Fruit fly (Drosophila melanogaster) whole organism, prepupa: Measurements from ENCODE around the gene CG32152.

Experiments
- CG10631 ChIP-seq: fragments of 200-800 bp; sonication (Bioruptor generic); optimal IDR thresholded peaks from 2 replicates; lab custom pipeline; 2016; ENCODE audit warnings: missing biosample characterization, missing genetic modification characterization
- CG11294 ChIP-seq: fragments of 200-800 bp; sonication (Bioruptor generic); IDR thresholded peaks from 2 replicates; pipeline ENCODE4 v1.3.6; 2022; ENCODE audit warnings: missing biosample characterization, missing genetic modification characterization
- CG11762 ChIP-seq: fragments of 200-800 bp; sonication (Bioruptor generic); optimal IDR thresholded peaks from 3 replicates; lab custom pipeline; 2016; ENCODE audit warnings: missing biosample characterization, missing genetic modification characterization; ENCODE audit not compliant: insufficient read depth
- CG11902 ChIP-seq: fragments of 200-800 bp; sonication (Bioruptor generic); optimal IDR thresholded peaks from 3 replicates; lab custom pipeline; 2016; ENCODE audit warnings: missing biosample characterization, missing genetic modification characterization
- CG15336 ChIP-seq: fragments of 200-800 bp; sonication (Bioruptor generic); IDR thresholded peaks from 2 replicates; pipeline ENCODE4 v1.3.6; 2022; ENCODE audit warnings: missing biosample characterization, missing genetic modification characterization
- CG1621 ChIP-seq: fragments of 200-800 bp; sonication (Bioruptor generic); optimal IDR thresholded peaks from 3 replicates; lab custom pipeline; 2018; ENCODE audit warnings: missing biosample characterization, mild to moderate bottlenecking, missing genetic modification characterization
- CG16779 ChIP-seq: fragments of 200-800 bp; sonication (Bioruptor generic); optimal IDR thresholded peaks from 3 replicates; lab custom pipeline; 2017; ENCODE audit warnings: missing biosample characterization, mild to moderate bottlenecking, missing genetic modification characterization
- CG3032 ChIP-seq: fragments of 200-800 bp; optimal IDR thresholded peaks from 2 replicates; lab custom pipeline; 2019; ENCODE audit warnings: missing biosample characterization, mild to moderate bottlenecking, missing genetic modification characterization, moderate library complexity
- CG31627 ChIP-seq: fragments of 200-800 bp; sonication (Bioruptor generic); optimal IDR thresholded peaks from 3 replicates; lab custom pipeline; 2016; ENCODE audit warnings: missing biosample characterization, missing genetic modification characterization
- CG32006 ChIP-seq: fragments of 200-800 bp; sonication (Bioruptor generic); optimal IDR thresholded peaks from 3 replicates; lab custom pipeline; 2017; ENCODE audit warnings: missing biosample characterization, mild to moderate bottlenecking, missing genetic modification characterization
- CG3919 ChIP-seq: fragments of 200-800 bp; sonication (Bioruptor generic); optimal IDR thresholded peaks from 3 replicates; lab custom pipeline; 2016; ENCODE audit warnings: missing biosample characterization, missing genetic modification characterization
- CG4318 ChIP-seq: fragments of 200-800 bp; sonication (Bioruptor generic); optimal IDR thresholded peaks from 3 replicates; lab custom pipeline; 2017; ENCODE audit warnings: missing biosample characterization, mild to moderate bottlenecking, missing genetic modification characterization
- CG6163 ChIP-seq: fragments of 200-800 bp; sonication (Bioruptor generic); IDR thresholded peaks from 3 replicates; pipeline ENCODE4 v1.3.6; 2022; ENCODE audit warnings: missing biosample characterization, missing genetic modification characterization
- CG6276 ChIP-seq: fragments of 200-800 bp; sonication (Bioruptor generic); optimal IDR thresholded peaks from 2 replicates; lab custom pipeline; 2017; ENCODE audit warnings: missing biosample characterization, mild to moderate bottlenecking, missing genetic modification characterization
- CG6792 ChIP-seq: fragments of 200-800 bp; sonication (Bioruptor generic); optimal IDR thresholded peaks from 3 replicates; lab custom pipeline; 2016; ENCODE audit warnings: missing biosample characterization, missing genetic modification characterization
- CG6808 ChIP-seq: fragments of 200-800 bp; sonication (Bioruptor generic); optimal IDR thresholded peaks from 3 replicates; lab custom pipeline; 2017; ENCODE audit warnings: missing biosample characterization, missing genetic modification characterization, mild to moderate bottlenecking, moderate library complexity, missing genetic modification reagents
- CG7368 ChIP-seq: fragments of 200-800 bp; sonication (Bioruptor generic); optimal IDR thresholded peaks from 3 replicates; lab custom pipeline; 2016; ENCODE audit warnings: missing biosample characterization, missing genetic modification characterization
- CG8119 ChIP-seq: fragments of 200-800 bp; sonication (Bioruptor generic); IDR thresholded peaks from 3 replicates; pipeline ENCODE4 v1.3.6; 2022; ENCODE audit warnings: missing biosample characterization, missing genetic modification characterization
- CG8319 ChIP-seq: fragments of 200-800 bp; sonication (Bioruptor generic); optimal IDR thresholded peaks from 3 replicates; lab custom pipeline; 2016; ENCODE audit warnings: missing biosample characterization, missing genetic modification characterization
- CG8632 ChIP-seq: fragments of 200-800 bp; sonication (Bioruptor generic); optimal IDR thresholded peaks from 3 replicates; lab custom pipeline; 2016; ENCODE audit warnings: missing biosample characterization, missing genetic modification characterization
- CG9139 ChIP-seq: fragments of 200-800 bp; sonication (Bioruptor generic); optimal IDR thresholded peaks from 3 replicates; lab custom pipeline; 2017; ENCODE audit warnings: missing biosample characterization, mild to moderate bottlenecking, missing genetic modification characterization
- Eip75B ChIP-seq: fragments of 200-800 bp; sonication (Bioruptor generic); optimal IDR thresholded peaks from 3 replicates; lab custom pipeline; 2016; ENCODE audit warnings: missing biosample characterization, missing genetic modification characterization
- Eip78C ChIP-seq: fragments of 200-800 bp; sonication (Bioruptor generic); peaks from one replicate; lab custom pipeline; 2016; ENCODE audit warnings: missing biosample characterization, missing genetic modification characterization
- Eip93F ChIP-seq: fragments of 200-800 bp; sonication (Bioruptor generic); optimal IDR thresholded peaks from 2 replicates; lab custom pipeline; 2016; ENCODE audit warnings: missing biosample characterization, mild to moderate bottlenecking, missing genetic modification characterization
- Ets96B ChIP-seq: fragments of 200-800 bp; optimal IDR thresholded peaks from 2 replicates; lab custom pipeline; 2019; ENCODE audit warnings: missing biosample characterization, mild to moderate bottlenecking, missing genetic modification characterization, moderate library complexity
- Gug ChIP-seq: fragments of 200-800 bp; sonication (Bioruptor generic); IDR thresholded peaks from 2 replicates; pipeline ENCODE4 v1.3.6; 2022; ENCODE audit warnings: missing biosample characterization, missing genetic modification characterization
- Hr38 ChIP-seq: sonication (Bioruptor generic); optimal IDR thresholded peaks from 2 replicates; lab custom pipeline; 2016; ENCODE audit warnings: missing biosample characterization, missing genetic modification characterization
- Hr39 ChIP-seq: fragments of 200-800 bp; sonication (Bioruptor generic); optimal IDR thresholded peaks from 2 replicates; lab custom pipeline; 2016; ENCODE audit warnings: missing biosample characterization, missing genetic modification characterization
- Hr4 ChIP-seq: fragments of 200-800 bp; sonication (Bioruptor generic); optimal IDR thresholded peaks from 3 replicates; lab custom pipeline; 2016; ENCODE audit warnings: missing biosample characterization, missing genetic modification characterization
- Lpt ChIP-seq: fragments of 200-800 bp; sonication (Bioruptor generic); optimal IDR thresholded peaks from 3 replicates; lab custom pipeline; 2016; ENCODE audit warnings: missing biosample characterization, missing genetic modification characterization
- Smox ChIP-seq: fragments of 200-800 bp; sonication (Bioruptor generic); optimal IDR thresholded peaks from 3 replicates; lab custom pipeline; 2016; ENCODE audit warnings: missing biosample characterization, missing genetic modification characterization
- Sox102F ChIP-seq: fragments of 200-800 bp; sonication (Bioruptor generic); optimal IDR thresholded peaks from 2 replicates; lab custom pipeline; 2016; ENCODE audit warnings: missing biosample characterization, mild to moderate bottlenecking, missing genetic modification characterization
- Sox14 ChIP-seq: fragments of 200-800 bp; sonication (Bioruptor generic); optimal IDR thresholded peaks from 3 replicates; lab custom pipeline; 2016; ENCODE audit warnings: missing biosample characterization, missing genetic modification characterization
- achi ChIP-seq: fragments of 200-800 bp; sonication (Bioruptor generic); optimal IDR thresholded peaks from 3 replicates; lab custom pipeline; 2016; ENCODE audit warnings: missing biosample characterization, missing genetic modification characterization
- cyc ChIP-seq: fragments of 200-800 bp; sonication (Bioruptor generic); optimal IDR thresholded peaks from 3 replicates; lab custom pipeline; 2016; ENCODE audit warnings: missing biosample characterization, missing genetic modification characterization
- dac ChIP-seq: fragments of 200-800 bp; sonication (Bioruptor generic); optimal IDR thresholded peaks from 2 replicates; lab custom pipeline; 2017; ENCODE audit warnings: missing biosample characterization, mild to moderate bottlenecking, missing genetic modification characterization
- dsx ChIP-seq: fragments of 200-800 bp; optimal IDR thresholded peaks from 3 replicates; lab custom pipeline; 2019; ENCODE audit warnings: missing biosample characterization, mild to moderate bottlenecking, missing genetic modification characterization, moderate library complexity; ENCODE audit not compliant: poor library complexity, severe bottlenecking
- eg ChIP-seq: fragments of 200-800 bp; sonication (Bioruptor generic); IDR thresholded peaks from 3 replicates; pipeline ENCODE4 v1.3.6; 2022; ENCODE audit warnings: missing biosample characterization, missing genetic modification characterization
- fd59A ChIP-seq: fragments of 200-800 bp; sonication (Bioruptor generic); optimal IDR thresholded peaks from 2 replicates; lab custom pipeline; 2017; ENCODE audit warnings: missing biosample characterization, mild to moderate bottlenecking, missing genetic modification characterization, missing genetic modification reagents
- fd85E ChIP-seq: fragments of 200-800 bp; sonication (Bioruptor generic); optimal IDR thresholded peaks from 3 replicates; lab custom pipeline; 2016; ENCODE audit warnings: missing biosample characterization, missing genetic modification characterization
- fkh ChIP-seq: fragments of 200-800 bp; sonication (Bioruptor generic); optimal IDR thresholded peaks from 3 replicates; lab custom pipeline; 2017; ENCODE audit warnings: missing biosample characterization, mild to moderate bottlenecking, missing genetic modification characterization, moderate library complexity
- lz ChIP-seq: fragments of 200-800 bp; sonication (Bioruptor generic); optimal IDR thresholded peaks from 3 replicates; lab custom pipeline; 2016; ENCODE audit warnings: missing biosample characterization, missing genetic modification characterization
- net ChIP-seq: fragments of 200-800 bp; sonication (Bioruptor generic); optimal IDR thresholded peaks from 3 replicates; lab custom pipeline; 2016; ENCODE audit warnings: missing biosample characterization, missing genetic modification characterization
- pdm3 ChIP-seq: fragments of 200-800 bp; sonication (Bioruptor generic); optimal IDR thresholded peaks from 3 replicates; lab custom pipeline; 2016; ENCODE audit warnings: missing biosample characterization, missing genetic modification characterization
- salr ChIP-seq, 2 experiments: fragments of 200-800 bp; sonication (Bioruptor generic); optimal IDR thresholded peaks; 3 replicates each; lab custom pipeline; 2016 to 2018; ENCODE audit warnings: missing biosample characterization in 2 of 2, missing genetic modification characterization in 2 of 2, mild to moderate bottlenecking in 1 of 2
- spab ChIP-seq: fragments of 200-800 bp; sonication (Bioruptor generic); optimal IDR thresholded peaks from 2 replicates; lab custom pipeline; 2017; ENCODE audit warnings: missing biosample characterization, mild to moderate bottlenecking, missing genetic modification characterization, missing genetic modification reagents
- ss ChIP-seq, 2 experiments: fragments of 200-800 bp; sonication (Bioruptor generic); optimal IDR thresholded peaks; 2 replicates in 1 of 2; 3 replicates in 1 of 2; lab custom pipeline; 2017 to 2018; ENCODE audit warnings: mild to moderate bottlenecking in 2 of 2, missing biosample characterization in 2 of 2, missing genetic modification characterization in 2 of 2, moderate library complexity in 1 of 2
- svp ChIP-seq: fragments of 200-800 bp; sonication (Bioruptor generic); peaks from one replicate; lab custom pipeline; 2016; ENCODE audit warnings: missing biosample characterization, missing genetic modification characterization
- topi ChIP-seq: fragments of 200-800 bp; sonication (Bioruptor generic); optimal IDR thresholded peaks from 3 replicates; lab custom pipeline; 2016; ENCODE audit warnings: missing biosample characterization, missing genetic modification characterization
- vri ChIP-seq: fragments of 200-800 bp; sonication (Bioruptor generic); optimal IDR thresholded peaks from 3 replicates; lab custom pipeline; 2016; ENCODE audit warnings: missing biosample characterization, mild to moderate bottlenecking, missing genetic modification characterization

The CG32152 gene

dm6 chr3L:16164150-16165039, 20.6 kb upstream of the CG32152 start, which contains the start of gene CG5151:
TSS of gene CG5151 (minus strand) at chr3L:16164701.
- TF ChIP-seq eg (peak; percentile 67; the same call in 2 of the 3 replicates), dac (GFP tag; lab: Kevin White, UChicago) (no peak), CG6808 (GFP tag; lab: Kevin White, UChicago) (peak; percentile 39), CG11762 (GFP tag; lab: Kevin White, UChicago) (no peak), CG3919 (peak; percentile 27), CG15336 (GFP tag; lab: Robert Waterston, UW) (no peak; the same call in none of the 2 replicates), dsx (GFP tag; lab: Kevin White, UChicago) (peak; percentile 57), Eip93F (GFP tag; lab: Kevin White, UChicago) (peak; percentile 57), CG8632 (peak; percentile 20), CG11294 (GFP tag; lab: Robert Waterston, UW) (0 out of 2 replicates have a peak, but pooled peaks have one; percentile 19), vri (GFP tag; lab: Kevin White, UChicago) (peak; percentile 90), CG16779 (tag; lab: Kevin White, UChicago) (peak; percentile 17), CG6163 (GFP tag; lab: Robert Waterston, UW) (peak; percentile 59; the same call in 2 of the 3 replicates), CG10631 (no peak), Hr4 (peak; percentile 12), CG3032 (tag; lab: Kevin White, UChicago) (peak; percentile 13), spab (peak; percentile 7), pdm3 (GFP tag; lab: Kevin White, UChicago) (no peak), salr (GFP tag; optimal IDR thresholded peaks at IDR 0.05; lab: Kevin White, UChicago) (no peak), lz (GFP tag; lab: Kevin White, UChicago) (no peak), CG8119 (GFP tag; lab: Robert Waterston, UW) (peak; percentile 72), Hr38 (GFP tag; lab: Kevin White, UChicago) (no peak), CG6276 (GFP tag; lab: Kevin White, UChicago) (peak; percentile 59), CG7368 (GFP tag; lab: Kevin White, UChicago) (peak; percentile 18), cyc (GFP tag; lab: Kevin White, UChicago) (no peak), Hr39 (GFP tag; lab: Kevin White, UChicago) (no peak), Smox (peak; percentile 33), CG6792 (GFP tag; lab: Kevin White, UChicago) (no peak), Sox102F (GFP tag; lab: Kevin White, UChicago) (peak; percentile 70), Sox14 (GFP tag; lab: Kevin White, UChicago) (peak; percentile 48), ss (GFP tag; optimal IDR thresholded peaks at IDR 0.05; lab: Kevin White, UChicago) (peak; percentile 51 to 75), net (GFP tag; lab: Kevin White, UChicago) (peak; percentile 12), Ets96B (tag; lab: Kevin White, UChicago) (peak; percentile 41), CG9139 (GFP tag; lab: Kevin White, UChicago) (peak; percentile 56), CG8319 (no peak), achi (peak; percentile 28), Eip78C (peak; percentile 79), fd59A (GFP tag; lab: Kevin White, UChicago) (no peak), fd85E (GFP tag; lab: Kevin White, UChicago) (no peak), Lpt (GFP tag; lab: Kevin White, UChicago) (peak; percentile 21), CG32006 (GFP tag; lab: Kevin White, UChicago) (peak; percentile 36), Gug (GFP tag; lab: Robert Waterston, UW) (no peak), topi (GFP tag; lab: Kevin White, UChicago) (peak; percentile 30), CG1621 (tag; lab: Kevin White, UChicago) (peak; percentile 40), fkh (peak; percentile 65), Eip75B (GFP tag; lab: Kevin White, UChicago) (peak; percentile 43), svp (GFP tag; lab: Kevin White, UChicago) (peak; percentile 64), CG4318 (no peak), CG11902 (GFP tag; lab: Kevin White, UChicago) (no peak), CG31627 (GFP tag; lab: Kevin White, UChicago) (no peak)
